Worm (Caenorhabditis elegans) whole organism, L4 larva: ENCODE results near the gene R11D1.7.

Source experiments
- hmg-1.1 ChIP-seq: fragments of 200-800 bp; sonication (Bioruptor generic); IDR thresholded peaks from 2 replicates; pipeline ENCODE4 v1.3.6; 2022; ENCODE audit warnings: missing genetic modification reagents, missing genetic modification characterization, missing compliant biosample characterization
- nhr-77 ChIP-seq: fragments of 150-350 bp; optimal IDR thresholded peaks from 2 replicates; lab custom pipeline; 2014; ENCODE audit warnings: missing biosample characterization, missing genetic modification characterization
- unc-130 ChIP-seq: sonication (generic microtip); optimal IDR thresholded peaks from 2 replicates; lab custom pipeline; 2016; ENCODE audit warnings: missing genetic modification reagents, missing genetic modification characterization, missing compliant biosample characterization

DNA sequence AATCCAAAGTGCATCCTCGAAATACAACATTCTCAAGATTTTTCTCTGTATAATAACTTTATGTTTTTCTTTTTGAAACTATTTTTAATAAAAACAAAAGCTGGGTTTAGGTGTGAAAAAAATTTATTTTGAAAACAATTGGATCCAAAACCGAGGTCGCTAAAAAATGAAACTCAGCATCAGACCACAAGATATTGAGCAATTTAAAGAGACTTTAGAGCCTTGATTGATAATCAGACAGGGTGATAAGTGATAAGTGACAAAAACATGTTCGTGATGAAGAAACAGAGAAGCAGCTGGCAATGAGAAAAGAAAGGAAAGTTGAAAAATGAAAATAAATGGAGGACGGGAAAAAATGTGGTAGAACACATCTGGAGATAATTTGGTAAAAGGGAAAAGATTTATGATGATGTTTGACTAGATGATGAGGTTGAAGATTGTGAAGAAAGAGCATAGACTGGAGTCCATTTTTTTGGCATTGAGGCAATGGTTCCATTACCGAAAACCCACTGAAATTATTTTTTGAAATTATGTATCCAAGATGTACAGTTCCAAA, 31.8 kb downstream of the R11D1.7 start, which contains the start of gene C15C8.6:
- TF ChIP-seq unc-130 (GFP tag; lab: Kevin White, UChicago) (no peak), hmg-1.1 (GFP tag; lab: Robert Waterston, UW) (no peak), nhr-77 (tag; lab: Kevin White, UChicago) (no peak)
